Worm (Caenorhabditis elegans) whole organism, young adult: Measurements from ENCODE around the gene F44E2.7.

ENCODE experiments used
- B0019.2 ChIP-seq: fragments of 200-800 bp; sonication (Bioruptor generic); conservative IDR thresholded peaks from 2 replicates; pipeline ENCODE4 v1.3.6; 2022; ENCODE audit warnings: missing genetic modification reagents, missing genetic modification characterization, missing compliant biosample characterization
- B0261.1 ChIP-seq: sonication (generic microtip); optimal IDR thresholded peaks from 2 replicates; lab custom pipeline; 2016; ENCODE audit warnings: mild to moderate bottlenecking, missing genetic modification characterization, moderate library complexity, missing compliant biosample characterization
- B0336.3 ChIP-seq: fragments of 200-800 bp; sonication (Bioruptor generic); IDR thresholded peaks from 2 replicates; pipeline ENCODE4 v1.3.6; 2022; ENCODE audit warnings: missing genetic modification characterization, missing compliant biosample characterization
- C06A6.2 ChIP-seq: fragments of 200-800 bp; sonication (Bioruptor generic); conservative IDR thresholded peaks from 2 replicates; pipeline ENCODE4 v1.3.6; 2022; ENCODE audit warnings: missing genetic modification characterization, missing compliant biosample characterization
- F52B5.7 ChIP-seq: sonication (generic microtip); optimal IDR thresholded peaks from 2 replicates; lab custom pipeline; 2016; ENCODE audit warnings: mild to moderate bottlenecking, missing genetic modification characterization, missing compliant biosample characterization
- T07F8.4 ChIP-seq: sonication (generic microtip); optimal IDR thresholded peaks from 2 replicates; lab custom pipeline; 2016; ENCODE audit warnings: mild to moderate bottlenecking, missing genetic modification characterization, moderate library complexity, missing compliant biosample characterization
- akir-1 ChIP-seq: fragments of 200-800 bp; sonication (Bioruptor generic); optimal IDR thresholded peaks from 2 replicates; lab custom pipeline; 2018; ENCODE audit warnings: mild to moderate bottlenecking, missing genetic modification characterization, moderate library complexity, missing compliant biosample characterization
- ama-1 ChIP-seq, 3 experiments: fragments of 150-350 bp in 1 of 3; sonication (generic microtip) in 2 of 3; optimal IDR thresholded peaks; 2 replicates each; lab custom pipeline; 2014 to 2018; ENCODE audit warnings: missing biosample characterization in 2 of 3, missing genetic modification characterization in 2 of 3, missing genetic modification reagents in 2 of 3
- aptf-2 ChIP-seq: fragments of 200-800 bp; sonication (Bioruptor generic); conservative IDR thresholded peaks from 2 replicates; pipeline ENCODE4 v1.3.6; 2022; ENCODE audit warnings: missing genetic modification reagents, missing genetic modification characterization, missing compliant biosample characterization
- atf-7 ChIP-seq: sonication (generic microtip); optimal IDR thresholded peaks from 2 replicates; lab custom pipeline; 2017; ENCODE audit warnings: mild to moderate bottlenecking, missing genetic modification characterization, missing compliant biosample characterization
- bed-2 ChIP-seq: fragments of 200-800 bp; sonication (Bioruptor generic); IDR thresholded peaks from 2 replicates; pipeline ENCODE4 v1.3.6; 2022; ENCODE audit warnings: missing genetic modification reagents, missing genetic modification characterization, missing compliant biosample characterization
- ceh-58 ChIP-seq: fragments of 200-800 bp; sonication (Bioruptor generic); IDR thresholded peaks from 2 replicates; pipeline ENCODE4 v1.3.6; 2022; ENCODE audit warnings: missing genetic modification characterization, missing compliant biosample characterization
- die-1 ChIP-seq: sonication (generic microtip); optimal IDR thresholded peaks from 2 replicates; lab custom pipeline; 2016; ENCODE audit warnings: missing genotype, mild to moderate bottlenecking, missing genetic modification characterization, missing compliant biosample characterization
- efl-1 ChIP-seq: fragments of 150-350 bp; optimal IDR thresholded peaks from 2 replicates; lab custom pipeline; 2014; ENCODE audit warnings: missing biosample characterization, missing genetic modification reagents, missing genetic modification characterization
- egl-44 ChIP-seq: fragments of 200-800 bp; sonication (Bioruptor generic); IDR thresholded peaks from 2 replicates; pipeline ENCODE4 v1.3.6; 2022; ENCODE audit warnings: missing genetic modification reagents, missing genetic modification characterization, missing compliant biosample characterization
- ets-4 ChIP-seq: fragments of 200-800 bp; sonication (Bioruptor generic); optimal IDR thresholded peaks from 2 replicates; lab custom pipeline; 2018; ENCODE audit warnings: mild to moderate bottlenecking, missing genetic modification characterization, missing compliant biosample characterization
- hlh-26 ChIP-seq: fragments of 200-800 bp; sonication (Bioruptor generic); conservative IDR thresholded peaks from 2 replicates; pipeline ENCODE4 v1.3.6; 2022; ENCODE audit warnings: missing genetic modification reagents, missing genetic modification characterization, missing compliant biosample characterization
- hmg-1.2 ChIP-seq: fragments of 200-800 bp; sonication (Bioruptor generic); IDR thresholded peaks from 2 replicates; pipeline ENCODE4 v1.3.6; 2022; ENCODE audit warnings: missing genetic modification reagents, missing genetic modification characterization, missing compliant biosample characterization
- hsf-1 ChIP-seq: fragments of 200-800 bp; sonication (Bioruptor generic); IDR thresholded peaks from 2 replicates; pipeline ENCODE4 v1.3.6; 2022; ENCODE audit warnings: missing genetic modification reagents, missing genetic modification characterization, missing compliant biosample characterization
- lin-26 ChIP-seq: fragments of 200-800 bp; sonication (Bioruptor generic); IDR thresholded peaks from 2 replicates; pipeline ENCODE4 v1.3.6; 2022; ENCODE audit warnings: missing genetic modification reagents, missing genetic modification characterization, missing compliant biosample characterization
- lin-35 ChIP-seq, 3 experiments: fragments of 150-350 bp in 2 of 3; sonication (generic microtip) in 1 of 3; optimal IDR thresholded peaks; 2 replicates each; lab custom pipeline; 2014 to 2018; ENCODE audit warnings: missing biosample characterization in 3 of 3, missing genetic modification characterization in 3 of 3, missing genetic modification reagents in 3 of 3
- lin-54 ChIP-seq: fragments of 200-800 bp; sonication (Bioruptor generic); optimal IDR thresholded peaks from 2 replicates; lab custom pipeline; 2018; ENCODE audit warnings: mild to moderate bottlenecking, missing genetic modification characterization, missing compliant biosample characterization
- madf-10 ChIP-seq: sonication (generic microtip); optimal IDR thresholded peaks from 2 replicates; lab custom pipeline; 2016; ENCODE audit warnings: mild to moderate bottlenecking, missing genetic modification characterization, missing compliant biosample characterization
- madf-6 ChIP-seq: fragments of 200-800 bp; sonication (Bioruptor generic); IDR thresholded peaks from 2 replicates; pipeline ENCODE4 v1.3.6; 2022; ENCODE audit warnings: missing genetic modification reagents, missing genetic modification characterization, missing compliant biosample characterization
- mes-4 ChIP-seq: sonication (generic microtip); optimal IDR thresholded peaks from 2 replicates; lab custom pipeline; 2016; ENCODE audit warnings: missing genotype, missing genetic modification characterization, missing compliant biosample characterization
- mxl-1 ChIP-seq: sonication (generic microtip); optimal IDR thresholded peaks from 2 replicates; lab custom pipeline; 2016; ENCODE audit warnings: missing genetic modification characterization, missing compliant biosample characterization
- nfyb-1 ChIP-seq: fragments of 200-800 bp; sonication (Bioruptor generic); IDR thresholded peaks from 2 replicates; pipeline ENCODE4 v1.3.6; 2022; ENCODE audit warnings: missing genetic modification reagents, missing genetic modification characterization, missing compliant biosample characterization
- sea-2 ChIP-seq: fragments of 200-800 bp; sonication (Bioruptor generic); IDR thresholded peaks from 2 replicates; pipeline ENCODE4 v1.3.6; 2022; ENCODE audit warnings: missing genetic modification characterization, missing compliant biosample characterization
- snpc-1.3 ChIP-seq: sonication (generic microtip); optimal IDR thresholded peaks from 2 replicates; lab custom pipeline; 2017; ENCODE audit warnings: missing genetic modification characterization, mild to moderate bottlenecking, missing compliant biosample characterization, antibody characterized with exemption, moderate library complexity, missing genotype, missing genetic modification reagents; ENCODE audit not compliant: insufficient read depth
- snpc-3.4 ChIP-seq: sonication (generic microtip); optimal IDR thresholded peaks from 2 replicates; lab custom pipeline; 2017; ENCODE audit warnings: missing genetic modification characterization, mild to moderate bottlenecking, missing compliant biosample characterization, antibody characterized with exemption, moderate library complexity, missing genotype, missing genetic modification reagents
- snpc-4 ChIP-seq, 5 experiments: fragments of 150-350 bp in 1 of 5; sonication (generic microtip) in 4 of 5; optimal IDR thresholded peaks; 2 replicates each; lab custom pipeline; 2014 to 2018; ENCODE audit warnings: missing genetic modification characterization in 5 of 5, missing biosample characterization in 3 of 5, antibody characterized with exemption in 2 of 5, mild to moderate bottlenecking in 2 of 5, missing compliant biosample characterization in 2 of 5, missing genotype in 2 of 5, moderate library complexity in 2 of 5, missing genetic modification reagents in 1 of 5
- somi-1 ChIP-seq: fragments of 200-800 bp; sonication (Bioruptor generic); optimal IDR thresholded peaks from 2 replicates; lab custom pipeline; 2018; ENCODE audit warnings: mild to moderate bottlenecking, missing genetic modification characterization, missing compliant biosample characterization
- tlf-1 ChIP-seq: fragments of 200-800 bp; sonication (Bioruptor generic); optimal IDR thresholded peaks from 2 replicates; lab custom pipeline; 2018; ENCODE audit warnings: mild to moderate bottlenecking, missing genetic modification characterization, missing compliant biosample characterization
- zim-3 ChIP-seq: sonication (generic microtip); optimal IDR thresholded peaks from 2 replicates; lab custom pipeline; 2017; ENCODE audit warnings: mild to moderate bottlenecking, missing genetic modification characterization, moderate library complexity, missing compliant biosample characterization
- ztf-25 ChIP-seq: fragments of 200-800 bp; sonication (Bioruptor generic); IDR thresholded peaks from 2 replicates; pipeline ENCODE4 v1.3.6; 2022; ENCODE audit warnings: missing genetic modification reagents, missing genetic modification characterization, missing compliant biosample characterization
- ztf-3 ChIP-seq: fragments of 200-800 bp; sonication (Bioruptor generic); optimal IDR thresholded peaks from 2 replicates; lab custom pipeline; 2018; ENCODE audit warnings: mild to moderate bottlenecking, missing genetic modification characterization, missing compliant biosample characterization
- ztf-6 ChIP-seq: fragments of 200-800 bp; sonication (Bioruptor generic); IDR thresholded peaks from 2 replicates; pipeline ENCODE4 v1.3.6; 2022; ENCODE audit warnings: missing genetic modification reagents, missing genetic modification characterization, missing compliant biosample characterization

The F44E2.7 gene

DNA sequence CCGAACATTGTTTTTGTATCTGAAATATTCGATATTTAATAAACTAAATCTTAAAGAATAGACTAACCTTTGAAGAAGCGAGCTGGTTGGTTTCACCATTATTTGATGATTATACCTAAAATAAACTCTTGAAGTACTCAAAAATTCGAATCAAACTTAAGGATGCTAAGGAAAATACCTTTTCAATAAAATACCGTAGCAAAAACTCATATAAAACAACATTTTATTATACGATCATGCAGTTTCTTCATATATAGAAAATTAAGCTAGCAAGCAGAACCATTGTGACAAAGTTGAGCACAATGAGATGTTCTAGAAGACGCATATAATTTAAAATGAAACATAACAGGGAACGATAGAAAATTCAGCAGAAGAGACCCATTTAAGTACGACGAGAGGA, at the start of gene F44E2.7:
Gene F44E2.7, minus strand, starts transcription at position 101 of the 400 bp plus-strand sequence.
- TF ChIP-seq mxl-1 (tag; lab: Kevin White, UChicago) = no peak
- TF ChIP-seq F52B5.7 (tag; lab: Kevin White, UChicago) = no peak
- no peak for TF ChIP-seq lin-54
- TF ChIP-seq tlf-1 = no peak
- no peak for TF ChIP-seq bed-2
- TF ChIP-seq efl-1 (GFP tag; lab: Kevin White, UChicago) = no peak
- no peak for TF ChIP-seq C06A6.2 (GFP tag; lab: Robert Waterston, UW)
- TF ChIP-seq ztf-6 (GFP tag; lab: Robert Waterston, UW) = no peak
- TF ChIP-seq T07F8.4 (tag; lab: Kevin White, UChicago) = no peak
- no peak for TF ChIP-seq snpc-3.4 (tag; lab: Kevin White, UChicago)
- no peak for TF ChIP-seq snpc-1.3 (tag; lab: Kevin White, UChicago)
- no peak for TF ChIP-seq ceh-58

DNA sequence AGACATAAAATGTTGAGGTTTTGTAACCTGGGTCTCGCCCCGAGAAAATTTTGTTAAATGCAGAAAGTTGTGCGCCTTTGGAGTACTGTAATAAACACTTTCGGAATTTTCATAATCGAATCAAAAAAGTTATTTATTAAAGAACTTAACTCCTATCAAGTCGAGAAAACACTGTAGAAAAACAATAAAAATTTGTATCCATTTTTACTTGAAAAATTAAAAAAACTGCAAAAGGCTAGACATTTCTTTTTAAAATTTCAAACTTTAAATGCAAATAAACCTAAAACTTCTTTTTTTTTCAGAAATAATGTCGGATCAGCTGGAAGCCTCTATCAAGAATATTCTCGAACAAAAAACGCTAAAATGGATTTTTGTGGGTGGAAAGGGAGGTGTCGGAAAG, 46.5 kb upstream of the F44E2.7 start, which contains the start of gene asna-1:
Gene asna-1, plus strand, starts transcription at position 301 of the 400 bp plus-strand sequence.
- no peak for TF ChIP-seq ztf-3 (GFP tag; lab: Kevin White, UChicago)
- no peak for TF ChIP-seq zim-3 (tag; lab: Kevin White, UChicago)
- TF ChIP-seq hsf-1 = no peak
- TF ChIP-seq die-1 (tag; lab: Kevin White, UChicago) = no peak
- TF ChIP-seq snpc-1.3 (tag; lab: Kevin White, UChicago) = no peak
- no peak for TF ChIP-seq ama-1 (optimal IDR thresholded peaks at IDR 0.05; lab: Kevin White, UChicago)
- no peak for TF ChIP-seq ama-1 (GFP tag; optimal IDR thresholded peaks at IDR 0.05; lab: Kevin White, UChicago)
- TF ChIP-seq B0336.3 (GFP tag; lab: Robert Waterston, UW) = no peak
- TF ChIP-seq madf-10 (tag; lab: Kevin White, UChicago) = no peak
- TF ChIP-seq bed-2 = no peak
- no peak for TF ChIP-seq hmg-1.2 (GFP tag; lab: Robert Waterston, UW)
- no peak for TF ChIP-seq snpc-4 (GFP tag; optimal IDR thresholded peaks at IDR 0.05; lab: Kevin White, UChicago)
- TF ChIP-seq snpc-4 (tag; optimal IDR thresholded peaks at IDR 0.05; lab: Kevin White, UChicago) = no peak
- no peak for TF ChIP-seq B0261.1 (tag; lab: Kevin White, UChicago)
- TF ChIP-seq mes-4 (tag; lab: Kevin White, UChicago) = no peak
- no peak for TF ChIP-seq lin-26 (GFP tag; lab: Robert Waterston, UW)
- TF ChIP-seq ets-4 = no peak
- TF ChIP-seq sea-2 (GFP tag; lab: Robert Waterston, UW) = no peak
- no peak for TF ChIP-seq madf-6 (GFP tag; lab: Robert Waterston, UW)
- no peak for TF ChIP-seq egl-44 (GFP tag; lab: Robert Waterston, UW)

DNA sequence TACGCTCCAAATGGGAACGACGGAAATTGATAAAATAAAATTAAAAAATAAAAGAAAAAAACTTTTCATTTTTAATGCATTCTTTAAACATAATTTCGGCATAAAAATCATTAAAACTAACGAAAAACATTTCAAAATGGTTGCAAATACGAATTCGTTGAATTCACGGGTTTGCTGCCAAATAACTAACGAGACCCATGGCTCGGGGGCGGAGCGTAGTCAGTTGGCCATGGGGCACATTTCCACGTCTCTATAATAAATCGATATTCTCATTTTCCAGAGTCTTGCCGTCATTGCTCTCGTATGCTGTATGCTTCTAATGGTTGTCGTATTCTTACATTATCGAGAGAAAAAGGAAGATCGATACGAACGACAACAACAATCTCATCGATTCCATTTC, 45.2 kb upstream of the F44E2.7 start, which contains the start of gene ZK637.4:
Gene ZK637.4, plus strand, starts transcription at position 301 of the 400 bp plus-strand sequence.
- TF ChIP-seq lin-35 (GFP tag; optimal IDR thresholded peaks at IDR 0.05; lab: Kevin White, UChicago) (no peak), hlh-26 (no peak), aptf-2 (GFP tag; lab: Robert Waterston, UW) (no peak), akir-1 (GFP tag; lab: Kevin White, UChicago) (no peak), ztf-25 (GFP tag; lab: Robert Waterston, UW) (no peak), atf-7 (tag; lab: Kevin White, UChicago) (no peak), ceh-58 (no peak), nfyb-1 (no peak), somi-1 (no peak), B0019.2 (GFP tag; lab: Robert Waterston, UW) (no peak)
